Worm (Caenorhabditis elegans): ENCODE results near the gene inf-1.

Gene inf-1

ce11 chrIII:6914840-6915239, 15.1 kb upstream of the inf-1 start:
- TF ChIP-seq bed-3 (GFP tag; optimal IDR thresholded peaks at IDR 0.05) (no peak), ces-1 (GFP tag; optimal IDR thresholded peaks at IDR 0.05) (peak; percentile 43)

- no peak for TF ChIP-seq mab-5 (tag; optimal IDR thresholded peaks at IDR 0.05)
- no peak for TF ChIP-seq ces-1 (GFP tag; optimal IDR thresholded peaks at IDR 0.05)
- no peak for TF ChIP-seq ceh-39 (tag; optimal IDR thresholded peaks at IDR 0.05)
- peak; percentile 41 for TF ChIP-seq pha-4 (tag; optimal IDR thresholded peaks at IDR 0.05)
- peak; percentile 38 for TF ChIP-seq hlh-1 (tag; optimal IDR thresholded peaks at IDR 0.05)
- TF ChIP-seq snpc-4 (tag; optimal IDR thresholded peaks at IDR 0.05), result no peak
Observed at ce11 chrIII:6928725-6929124, 1.2 kb upstream of the inf-1 start, which contains the start of gene flap-1. flap-1 (minus strand) TSS chrIII:6928825.

DNA sequence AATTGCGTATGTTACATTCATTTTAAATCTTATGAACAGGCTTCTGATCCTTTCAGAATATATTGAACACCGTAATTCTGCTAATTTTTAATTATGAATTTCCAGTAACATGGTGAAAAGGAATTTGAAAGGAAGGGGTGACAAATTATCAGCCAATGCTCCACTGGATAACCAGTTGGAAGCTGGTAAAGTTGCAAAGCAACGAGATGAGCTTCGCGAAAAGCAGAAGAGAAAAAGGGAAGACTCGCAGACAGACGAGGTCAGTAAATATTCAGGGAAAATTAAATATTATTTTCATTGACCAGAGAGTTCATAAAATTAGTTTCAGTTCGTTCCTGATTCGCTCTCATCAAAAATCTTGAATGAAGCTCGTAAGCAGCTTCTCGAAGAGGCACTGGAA, 2.0 kb downstream of the inf-1 start, which contains the start of gene byn-1:
Gene byn-1 (plus strand): TSS at position 106 of the 400 bp plus-strand sequence.
- TF ChIP-seq ceh-43 (GFP tag; optimal IDR thresholded peaks at IDR 0.05) (no peak), nhr-12 (tag; optimal IDR thresholded peaks at IDR 0.05) (no peak), nhr-237 (tag; optimal IDR thresholded peaks at IDR 0.05) (no peak), mab-5 (tag; optimal IDR thresholded peaks at IDR 0.05) (no peak), unc-120 (tag; optimal IDR thresholded peaks at IDR 0.05; ENCODE audit: poor library complexity, severe bottlenecking) (no peak), bed-3 (GFP tag; optimal IDR thresholded peaks at IDR 0.05) (no peak), unc-62 (GFP tag; optimal IDR thresholded peaks at IDR 0.05) (no peak)

- TF ChIP-seq blmp-1 (tag; optimal IDR thresholded peaks at IDR 0.05) (no peak), flh-1 (GFP tag; optimal IDR thresholded peaks at IDR 0.05) (no peak), ceh-39 (tag; optimal IDR thresholded peaks at IDR 0.05) (no peak), mep-1 (tag; optimal IDR thresholded peaks at IDR 0.05) (no peak), lin-32 (GFP tag; optimal IDR thresholded peaks at IDR 0.05) (no peak), sptf-1 (tag; optimal IDR thresholded peaks at IDR 0.05) (no peak), ztf-11 (tag; optimal IDR thresholded peaks at IDR 0.05) (no peak)
Observed at ce11 chrIII:6935269-6936017, 5.5 kb downstream of the inf-1 start, which contains the start of the genes F57B9.8 and coq-2. F57B9.8 (minus strand) TSS chrIII:6935319. coq-2 (plus strand) TSS chrIII:6935967.

ce11 chrIII:6939523-6939922, 9.6 kb downstream of the inf-1 start, which contains the start of gene F57B9.3:
F57B9.3 (plus strand) TSS chrIII:6939823.
- TF ChIP-seq tbx-8 (GFP tag; optimal IDR thresholded peaks at IDR 0.05) (no peak), mls-2 (tag; optimal IDR thresholded peaks at IDR 0.05) (no peak), unc-62 (GFP tag; optimal IDR thresholded peaks at IDR 0.05) (no peak), elt-3 (tag; optimal IDR thresholded peaks at IDR 0.05) (no peak), ceh-39 (tag; optimal IDR thresholded peaks at IDR 0.05) (no peak), nhr-237 (tag; optimal IDR thresholded peaks at IDR 0.05) (no peak), blmp-1 (tag; optimal IDR thresholded peaks at IDR 0.05) (no peak), ceh-43 (GFP tag; optimal IDR thresholded peaks at IDR 0.05) (no peak), sem-2 (GFP tag; optimal IDR thresholded peaks at IDR 0.05) (no peak), hlh-1 (tag; optimal IDR thresholded peaks at IDR 0.05) (no peak), ham-2 (GFP tag; optimal IDR thresholded peaks at IDR 0.05) (no peak), pha-4 (tag; optimal IDR thresholded peaks at IDR 0.05) (no peak), flh-1 (GFP tag; optimal IDR thresholded peaks at IDR 0.05) (no peak), lsy-2 (tag; optimal IDR thresholded peaks at IDR 0.05) (no peak), nhr-76 (tag; optimal IDR thresholded peaks at IDR 0.05) (no peak), lin-32 (GFP tag; optimal IDR thresholded peaks at IDR 0.05) (no peak), elt-1 (tag; optimal IDR thresholded peaks at IDR 0.05; ENCODE audit: borderline replicate concordance, insufficient read depth) (no peak), M03D4.4 (tag; optimal IDR thresholded peaks at IDR 0.05) (no peak)

ce11 chrIII:6945319-6945718, 15.4 kb downstream of the inf-1 start:
- TF ChIP-seq elt-3 (tag; optimal IDR thresholded peaks at IDR 0.05) (no peak), sptf-1 (tag; optimal IDR thresholded peaks at IDR 0.05) (no peak), ceh-43 (GFP tag; optimal IDR thresholded peaks at IDR 0.05) (no peak), elt-1 (tag; optimal IDR thresholded peaks at IDR 0.05; ENCODE audit: borderline replicate concordance, insufficient read depth) (no peak), nhr-237 (tag; optimal IDR thresholded peaks at IDR 0.05) (no peak), lin-13 (tag; optimal IDR thresholded peaks at IDR 0.05) (no peak), ces-1 (GFP tag; optimal IDR thresholded peaks at IDR 0.05) (no peak), cnd-1 (tag; optimal IDR thresholded peaks at IDR 0.05) (no peak), snpc-4 (tag; optimal IDR thresholded peaks at IDR 0.05) (no peak), sem-2 (GFP tag; optimal IDR thresholded peaks at IDR 0.05) (no peak), lsy-2 (tag; optimal IDR thresholded peaks at IDR 0.05) (no peak), zip-8 (tag; optimal IDR thresholded peaks at IDR 0.05) (no peak), nhr-12 (tag; optimal IDR thresholded peaks at IDR 0.05) (no peak), flh-1 (GFP tag; optimal IDR thresholded peaks at IDR 0.05) (no peak), nhr-28 (tag; optimal IDR thresholded peaks at IDR 0.05) (no peak), unc-39 (tag; optimal IDR thresholded peaks at IDR 0.05) (no peak), ham-2 (GFP tag; optimal IDR thresholded peaks at IDR 0.05) (no peak), bed-3 (GFP tag; optimal IDR thresholded peaks at IDR 0.05) (no peak), ztf-11 (tag; optimal IDR thresholded peaks at IDR 0.05) (no peak), pha-4 (tag; optimal IDR thresholded peaks at IDR 0.05) (no peak)
